Worm (Caenorhabditis elegans) whole organism, early embryonic: ENCODE results near the gene nhr-202.

Experiments
- B0310.2 ChIP-seq: sonication (generic microtip); optimal IDR thresholded peaks from 2 replicates; lab custom pipeline; 2016; ENCODE audit warnings: mild to moderate bottlenecking, missing genetic modification characterization, missing compliant biosample characterization
- F13C5.2 ChIP-seq: sonication (generic microtip); optimal IDR thresholded peaks from 2 replicates; lab custom pipeline; 2017; ENCODE audit warnings: mild to moderate bottlenecking, missing genetic modification characterization, inconsistent platforms, missing compliant biosample characterization
- aly-1 ChIP-seq: sonication (generic microtip); optimal IDR thresholded peaks from 2 replicates; lab custom pipeline; 2016; ENCODE audit warnings: missing genetic modification characterization, missing compliant biosample characterization
- ama-1 ChIP-seq: fragments of 150-350 bp; optimal IDR thresholded peaks from 2 replicates; lab custom pipeline; 2014
- ceh-13 ChIP-seq: fragments of 200-800 bp; sonication (Bioruptor generic); optimal IDR thresholded peaks from 2 replicates; lab custom pipeline; 2018; ENCODE audit warnings: mild to moderate bottlenecking, missing genetic modification characterization, missing compliant biosample characterization
- ceh-36 ChIP-seq: sonication (generic microtip); optimal IDR thresholded peaks from 2 replicates; lab custom pipeline; 2016; ENCODE audit warnings: missing genetic modification characterization, inconsistent platforms, missing compliant biosample characterization
- ets-7 ChIP-seq: sonication (generic microtip); optimal IDR thresholded peaks from 2 replicates; lab custom pipeline; 2016; ENCODE audit warnings: missing genotype, missing genetic modification characterization, missing compliant biosample characterization
- flt-1 ChIP-seq: fragments of 200-800 bp; sonication (Bioruptor generic); IDR thresholded peaks from 2 replicates; pipeline ENCODE4 v1.3.6; 2022; ENCODE audit warnings: missing genetic modification characterization, missing compliant biosample characterization
- hmbx-1 ChIP-seq: sonication (generic microtip); optimal IDR thresholded peaks from 2 replicates; lab custom pipeline; 2016; ENCODE audit warnings: mild to moderate bottlenecking, missing genetic modification characterization, missing compliant biosample characterization
- hmg-4 ChIP-seq: fragments of 200-800 bp; sonication (Bioruptor generic); optimal IDR thresholded peaks from 2 replicates; lab custom pipeline; 2018; ENCODE audit warnings: mild to moderate bottlenecking, missing genetic modification characterization, missing compliant biosample characterization
- hnd-1 ChIP-seq: sonication (generic microtip); optimal IDR thresholded peaks from 2 replicates; lab custom pipeline; 2016; ENCODE audit warnings: missing genetic modification characterization, missing compliant biosample characterization
- pes-1 ChIP-seq: fragments of 200-800 bp; sonication (Bioruptor generic); IDR thresholded peaks from 2 replicates; pipeline ENCODE4 v1.3.6; 2022; ENCODE audit warnings: missing genetic modification reagents, missing genetic modification characterization, missing compliant biosample characterization
- scrt-1 ChIP-seq: fragments of 200-800 bp; sonication (Bioruptor generic); IDR thresholded peaks from 2 replicates; pipeline ENCODE4 v1.3.6; 2022; ENCODE audit warnings: missing genetic modification characterization, missing compliant biosample characterization
- sea-1 ChIP-seq: fragments of 200-800 bp; sonication (Bioruptor generic); conservative IDR thresholded peaks from 2 replicates; pipeline ENCODE4 v1.3.6; 2022; ENCODE audit warnings: missing genetic modification characterization, missing compliant biosample characterization
- tbx-11 ChIP-seq: fragments of 200-800 bp; sonication (Bioruptor generic); IDR thresholded peaks from 2 replicates; pipeline ENCODE4 v1.3.6; 2022; ENCODE audit warnings: missing genetic modification characterization, missing compliant biosample characterization
- tbx-37 ChIP-seq: fragments of 200-800 bp; sonication (Bioruptor generic); conservative IDR thresholded peaks from 2 replicates; pipeline ENCODE4 v1.3.6; 2022; ENCODE audit warnings: missing genetic modification reagents, missing genetic modification characterization, missing compliant biosample characterization
- tra-4 ChIP-seq: sonication (generic microtip); optimal IDR thresholded peaks from 2 replicates; lab custom pipeline; 2017; ENCODE audit warnings: missing genetic modification characterization, missing compliant biosample characterization

The nhr-202 gene

DNA sequence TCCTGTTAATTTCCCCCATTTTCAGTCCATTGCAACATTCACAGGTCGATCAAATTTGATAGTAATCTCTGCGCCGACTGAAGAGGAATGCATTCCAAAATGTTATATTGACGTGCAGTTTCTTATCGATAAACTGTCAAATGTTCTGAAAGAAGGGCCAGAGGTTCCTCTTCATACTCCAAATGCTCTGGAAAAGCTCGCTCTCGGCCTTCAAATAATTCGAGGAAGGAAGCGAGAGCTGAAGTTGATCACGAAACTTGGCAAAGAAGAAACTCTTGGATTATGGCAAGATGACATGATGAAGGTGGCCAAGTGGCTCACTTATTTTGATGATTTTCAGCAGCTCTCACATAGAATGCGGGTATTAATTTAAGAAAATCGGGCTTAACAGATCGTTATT, 16.7 kb downstream of the nhr-202 start:
- TF ChIP-seq hmbx-1 (tag; lab: Kevin White, UChicago): no peak
- no peak for TF ChIP-seq tbx-37 (GFP tag; lab: Robert Waterston, UW)
- no peak for TF ChIP-seq ceh-36 (tag; lab: Kevin White, UChicago)
- TF ChIP-seq ets-7 (tag; lab: Kevin White, UChicago): no peak
- TF ChIP-seq ceh-13: no peak
- no peak for TF ChIP-seq tra-4 (tag; lab: Kevin White, UChicago)
- TF ChIP-seq hnd-1 (tag; lab: Kevin White, UChicago): no peak
- TF ChIP-seq sea-1 (GFP tag; lab: Robert Waterston, UW): no peak
- no peak for TF ChIP-seq scrt-1 (GFP tag; lab: Robert Waterston, UW)
- TF ChIP-seq aly-1 (tag; lab: Kevin White, UChicago): no peak
- no peak for TF ChIP-seq pes-1
- no peak for TF ChIP-seq F13C5.2 (tag; lab: Kevin White, UChicago)
- no peak for TF ChIP-seq B0310.2 (tag; lab: Kevin White, UChicago)
- TF ChIP-seq ama-1 (lab: Kevin White, UChicago): no peak
- no peak for TF ChIP-seq flt-1 (GFP tag; lab: Robert Waterston, UW)
- no peak for TF ChIP-seq hmg-4 (GFP tag; lab: Kevin White, UChicago)
- no peak for TF ChIP-seq tbx-11 (GFP tag; lab: Robert Waterston, UW)

DNA sequence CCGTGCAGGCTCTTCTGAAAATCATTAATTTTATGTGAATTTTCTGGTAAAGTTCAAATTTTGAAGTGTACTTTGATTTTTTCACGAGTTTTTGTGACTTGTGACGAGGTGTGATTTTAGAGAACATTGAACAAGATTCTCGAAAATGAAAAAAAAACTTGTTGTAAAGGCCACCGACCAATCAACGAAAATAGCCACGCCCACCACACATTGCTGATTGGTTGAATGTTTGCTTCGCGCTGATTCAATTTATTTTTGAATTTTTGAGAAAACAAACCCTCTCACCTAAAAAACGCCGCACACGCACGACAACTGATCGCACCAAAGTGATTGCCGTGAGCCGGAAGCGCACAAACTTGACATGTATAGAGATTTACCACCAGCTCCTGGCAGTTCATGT, 20.5 kb downstream of the nhr-202 start:
- no peak for TF ChIP-seq B0310.2 (tag; lab: Kevin White, UChicago)
- no peak for TF ChIP-seq ceh-36 (tag; lab: Kevin White, UChicago)
- no peak for TF ChIP-seq hmg-4 (GFP tag; lab: Kevin White, UChicago)
- no peak for TF ChIP-seq sea-1 (GFP tag; lab: Robert Waterston, UW)
- no peak for TF ChIP-seq flt-1 (GFP tag; lab: Robert Waterston, UW)
- no peak for TF ChIP-seq aly-1 (tag; lab: Kevin White, UChicago)
- no peak for TF ChIP-seq F13C5.2 (tag; lab: Kevin White, UChicago)
- no peak for TF ChIP-seq ama-1 (lab: Kevin White, UChicago)
- TF ChIP-seq pes-1: no peak
- no peak for TF ChIP-seq hnd-1 (tag; lab: Kevin White, UChicago)
- no peak for TF ChIP-seq scrt-1 (GFP tag; lab: Robert Waterston, UW)
- no peak for TF ChIP-seq hmbx-1 (tag; lab: Kevin White, UChicago)
- no peak for TF ChIP-seq tbx-11 (GFP tag; lab: Robert Waterston, UW)
- no peak for TF ChIP-seq tbx-37 (GFP tag; lab: Robert Waterston, UW)
- no peak for TF ChIP-seq tra-4 (tag; lab: Kevin White, UChicago)
- no peak for TF ChIP-seq ets-7 (tag; lab: Kevin White, UChicago)
- no peak for TF ChIP-seq ceh-13

DNA sequence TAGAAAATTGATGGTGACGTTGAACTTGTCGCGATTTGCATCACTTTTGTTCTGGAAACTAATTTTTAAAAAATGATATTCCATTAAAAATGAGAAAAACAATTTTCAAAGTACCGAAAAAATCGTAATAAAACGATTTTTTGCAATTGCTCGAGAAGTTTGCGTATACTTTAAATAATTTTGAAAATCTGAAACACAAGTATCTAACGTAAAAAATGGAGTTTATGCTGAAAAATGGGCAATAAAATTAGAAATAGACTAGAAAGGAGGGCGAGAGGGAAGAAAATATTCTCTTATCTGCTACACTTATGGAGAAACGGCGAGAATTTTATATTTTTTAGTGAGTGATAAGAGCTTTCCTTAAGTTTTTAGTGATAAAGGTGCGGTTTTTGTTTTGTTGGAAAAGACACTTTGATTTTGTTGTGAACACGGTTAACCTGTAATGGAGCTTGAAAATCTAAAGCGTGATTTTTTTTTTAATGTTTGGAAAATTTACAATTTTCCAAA, 21.0 kb downstream of the nhr-202 start, which contains the start of gene nhr-130:
TSS of gene nhr-130 (minus strand) at position 51 of the 507 bp plus-strand sequence.
- TF ChIP-seq tbx-11 (GFP tag; lab: Robert Waterston, UW) (no peak), ceh-13 (no peak), hmbx-1 (tag; lab: Kevin White, UChicago) (no peak), ets-7 (tag; lab: Kevin White, UChicago) (no peak), tra-4 (tag; lab: Kevin White, UChicago) (no peak), F13C5.2 (tag; lab: Kevin White, UChicago) (no peak), ama-1 (lab: Kevin White, UChicago) (no peak), B0310.2 (tag; lab: Kevin White, UChicago) (no peak), aly-1 (tag; lab: Kevin White, UChicago) (no peak), hmg-4 (GFP tag; lab: Kevin White, UChicago) (no peak), tbx-37 (GFP tag; lab: Robert Waterston, UW) (no peak), ceh-36 (tag; lab: Kevin White, UChicago) (no peak)

DNA sequence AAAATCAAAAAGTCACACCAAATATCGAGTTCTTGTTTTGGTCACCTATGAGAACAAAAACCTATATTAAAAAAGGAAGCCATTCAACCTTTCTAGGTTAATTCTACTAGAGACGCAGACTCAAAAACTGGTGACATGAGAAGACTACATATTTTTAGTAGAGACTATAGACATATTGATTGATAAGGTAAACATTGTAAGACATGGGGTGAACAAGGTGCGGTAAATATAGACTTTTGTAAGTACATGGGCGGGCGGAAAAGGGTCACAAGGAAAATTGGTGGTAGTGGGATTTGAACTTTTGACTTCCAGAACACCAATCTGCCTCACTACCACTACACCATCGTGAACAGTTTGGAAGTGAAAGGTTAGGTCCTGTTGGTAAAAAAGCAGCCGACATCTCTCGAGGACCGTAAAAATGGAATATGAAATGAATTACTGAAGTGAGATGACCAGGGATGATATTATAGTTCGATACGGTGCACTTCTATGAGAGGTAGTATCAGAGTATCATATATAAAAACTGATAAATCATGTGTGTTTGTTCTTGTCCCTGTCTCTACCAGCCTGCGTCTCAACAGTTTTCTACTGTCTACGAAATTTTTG, 22.0 kb downstream of the nhr-202 start, which contains the start of gene nhr-212:
TSS of gene nhr-212 (plus strand) at position 573 of the 606 bp plus-strand sequence.
- TF ChIP-seq aly-1 (tag; lab: Kevin White, UChicago): no peak
- no peak for TF ChIP-seq sea-1 (GFP tag; lab: Robert Waterston, UW)
- TF ChIP-seq flt-1 (GFP tag; lab: Robert Waterston, UW): no peak
- no peak for TF ChIP-seq ceh-13
- no peak for TF ChIP-seq ets-7 (tag; lab: Kevin White, UChicago)
- no peak for TF ChIP-seq ceh-36 (tag; lab: Kevin White, UChicago)
- TF ChIP-seq F13C5.2 (tag; lab: Kevin White, UChicago): no peak

DNA sequence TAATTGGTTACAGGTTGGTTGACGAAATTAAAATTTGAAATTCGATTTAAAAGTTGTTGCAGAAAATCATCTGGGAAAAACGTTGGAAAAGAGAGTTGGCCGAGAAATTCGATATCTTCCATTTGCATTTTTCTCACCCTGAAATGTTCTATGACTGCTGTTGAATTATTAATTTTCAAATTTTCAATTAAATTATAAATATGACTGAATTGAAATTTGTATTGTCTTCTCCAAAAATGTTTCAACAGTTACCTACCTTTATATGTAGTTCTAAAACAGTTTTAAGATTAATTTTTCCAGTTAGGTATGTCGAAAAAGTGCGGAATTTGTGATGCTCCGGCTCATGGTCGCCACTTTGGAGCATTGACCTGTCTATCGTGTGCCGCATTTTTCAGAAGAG, 24.3 kb downstream of the nhr-202 start, which contains the start of gene nhr-211:
TSS of gene nhr-211 (plus strand) at position 301 of the 400 bp plus-strand sequence.
- TF ChIP-seq ceh-36 (tag; lab: Kevin White, UChicago) (no peak), F13C5.2 (tag; lab: Kevin White, UChicago) (no peak), B0310.2 (tag; lab: Kevin White, UChicago) (no peak)

DNA sequence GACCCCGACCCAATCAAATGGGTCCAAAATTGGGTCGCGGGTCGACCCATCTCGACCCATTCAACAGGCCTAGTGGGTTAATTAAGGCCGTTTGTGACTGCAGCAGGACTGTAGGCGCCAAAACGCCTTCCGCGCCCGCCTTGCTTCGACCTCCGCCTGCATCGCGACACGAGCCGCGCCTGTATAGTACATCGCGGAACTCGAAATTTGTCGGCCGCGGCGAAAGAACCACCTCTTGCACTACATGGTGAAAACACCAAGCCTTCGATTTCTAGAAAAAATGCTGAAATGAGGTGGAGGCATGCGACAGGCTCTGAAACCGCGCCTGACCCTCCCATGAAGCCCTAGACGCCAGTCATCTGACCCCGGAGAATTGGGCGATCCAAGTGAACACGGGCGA, 25.6 kb downstream of the nhr-202 start:
- no peak for TF ChIP-seq tra-4 (tag; lab: Kevin White, UChicago)
- TF ChIP-seq pes-1: no peak
- TF ChIP-seq aly-1 (tag; lab: Kevin White, UChicago): no peak
- no peak for TF ChIP-seq hmbx-1 (tag; lab: Kevin White, UChicago)
- TF ChIP-seq flt-1 (GFP tag; lab: Robert Waterston, UW): no peak
- no peak for TF ChIP-seq ceh-13
- TF ChIP-seq ets-7 (tag; lab: Kevin White, UChicago): no peak
- TF ChIP-seq ama-1 (lab: Kevin White, UChicago): no peak
- TF ChIP-seq F13C5.2 (tag; lab: Kevin White, UChicago): no peak
- TF ChIP-seq tbx-37 (GFP tag; lab: Robert Waterston, UW): no peak
- TF ChIP-seq hnd-1 (tag; lab: Kevin White, UChicago): no peak
- no peak for TF ChIP-seq ceh-36 (tag; lab: Kevin White, UChicago)
